Worm (Caenorhabditis elegans) whole organism, L4 larva: Measurements from ENCODE around the gene C05D9.7.
"Not testable (repeated sequence)": the region's sequence is repeated elsewhere in the genome, so short reads cannot be mapped to it uniquely, and the experiment has no call there.

Source experiments
- F26F4.8 ChIP-seq: fragments of 200-800 bp; sonication (Bioruptor generic); conservative IDR thresholded peaks from 2 replicates; pipeline ENCODE4 v1.3.6; 2022; ENCODE audit warnings: missing genetic modification characterization, missing compliant biosample characterization
- F44E2.7 ChIP-seq: fragments of 200-800 bp; sonication (Bioruptor generic); IDR thresholded peaks from 2 replicates; pipeline ENCODE4 v2.1.2; 2022; ENCODE audit warnings: missing genetic modification characterization, missing compliant biosample characterization
- F49E8.2 ChIP-seq: sonication (generic microtip); optimal IDR thresholded peaks from 2 replicates; lab custom pipeline; 2016; ENCODE audit warnings: missing compliant biosample characterization, mild to moderate bottlenecking, missing genetic modification characterization, borderline replicate concordance
- R02D3.7 ChIP-seq: fragments of 150-350 bp; sonication (generic microtip); optimal IDR thresholded peaks from 3 replicates; lab custom pipeline; 2014; ENCODE audit warnings: missing biosample characterization, missing genetic modification characterization
- T26A8.4 ChIP-seq: fragments of 200-800 bp; sonication (Bioruptor generic); IDR thresholded peaks from 2 replicates; pipeline ENCODE4 v1.3.6; 2022; ENCODE audit warnings: missing genetic modification characterization, missing compliant biosample characterization
- Y75B8A.6 ChIP-seq: fragments of 200-800 bp; sonication (Bioruptor generic); IDR thresholded peaks from 2 replicates; pipeline ENCODE4 v1.3.6; 2022; ENCODE audit warnings: missing genetic modification reagents, missing genetic modification characterization, missing compliant biosample characterization
- aha-1 ChIP-seq: fragments of 150-350 bp; peaks from one replicate; lab custom pipeline; 2014; ENCODE audit warnings: missing biosample characterization, missing genetic modification characterization
- aly-2 ChIP-seq: sonication (generic microtip); optimal IDR thresholded peaks from 2 replicates; lab custom pipeline; 2018; ENCODE audit warnings: missing biosample characterization, missing genetic modification characterization
- ceh-28 ChIP-seq: fragments of 150-350 bp; optimal IDR thresholded peaks from 2 replicates; lab custom pipeline; 2014; ENCODE audit warnings: missing biosample characterization, missing genetic modification reagents, missing genetic modification characterization
- ceh-32 ChIP-seq: sonication (generic microtip); optimal IDR thresholded peaks from 2 replicates; lab custom pipeline; 2016; ENCODE audit warnings: mild to moderate bottlenecking, missing genetic modification characterization, missing compliant biosample characterization; ENCODE audit not compliant: poor library complexity
- ceh-44 ChIP-seq: fragments of 200-800 bp; sonication (Bioruptor generic); IDR thresholded peaks from 2 replicates; pipeline ENCODE4 v1.3.6; 2022; ENCODE audit warnings: missing genetic modification reagents, missing genetic modification characterization, missing compliant biosample characterization
- cey-2 ChIP-seq: sonication (generic microtip); optimal IDR thresholded peaks from 3 replicates; lab custom pipeline; 2017; ENCODE audit warnings: missing genetic modification characterization, mild to moderate bottlenecking, missing compliant biosample characterization, antibody characterized with exemption, borderline replicate concordance; ENCODE audit not compliant: insufficient read depth
- ctbp-1 ChIP-seq: fragments of 200-800 bp; sonication (Bioruptor generic); IDR thresholded peaks from 2 replicates; pipeline ENCODE4 v1.3.6; 2022; ENCODE audit warnings: missing genetic modification reagents, missing genetic modification characterization, missing compliant biosample characterization
- daf-16 ChIP-seq, 3 experiments: sonication (generic microtip); optimal IDR thresholded peaks; 2 replicates each; lab custom pipeline; 2016 to 2017; ENCODE audit warnings: missing genetic modification characterization in 3 of 3, missing genetic modification reagents in 3 of 3, mild to moderate bottlenecking in 2 of 3, missing compliant biosample characterization in 2 of 3, missing biosample characterization in 1 of 3, moderate library complexity in 1 of 3
- dmd-6 ChIP-seq: fragments of 200-800 bp; sonication (Bioruptor generic); IDR thresholded peaks from 2 replicates; pipeline ENCODE4 v1.3.6; 2022; ENCODE audit warnings: missing genetic modification reagents, missing genetic modification characterization, missing compliant biosample characterization
- dmd-8 ChIP-seq: fragments of 200-800 bp; sonication (Bioruptor generic); IDR thresholded peaks from 2 replicates; pipeline ENCODE4 v1.3.6; 2022; ENCODE audit warnings: missing genetic modification characterization, missing compliant biosample characterization
- dmd-9 ChIP-seq: fragments of 200-800 bp; sonication (Bioruptor generic); IDR thresholded peaks from 2 replicates; pipeline ENCODE4 v1.3.6; 2022; ENCODE audit warnings: missing genetic modification reagents, missing genetic modification characterization, missing compliant biosample characterization
- dve-1 ChIP-seq: sonication (generic microtip); optimal IDR thresholded peaks from 2 replicates; lab custom pipeline; 2017; ENCODE audit warnings: antibody characterized with exemption, mild to moderate bottlenecking, missing genetic modification characterization, missing compliant biosample characterization; ENCODE audit not compliant: insufficient read depth
- egl-43 ChIP-seq: fragments of 200-800 bp; sonication (Bioruptor generic); IDR thresholded peaks from 2 replicates; pipeline ENCODE4 v1.3.6; 2022; ENCODE audit warnings: missing genetic modification reagents, missing genetic modification characterization, missing compliant biosample characterization
- hlh-11 ChIP-seq: fragments of 200-800 bp; sonication (Bioruptor generic); optimal IDR thresholded peaks from 2 replicates; lab custom pipeline; 2018; ENCODE audit warnings: mild to moderate bottlenecking, missing genetic modification characterization, missing compliant biosample characterization
- lim-7 ChIP-seq: fragments of 200-800 bp; sonication (Bioruptor generic); IDR thresholded peaks from 2 replicates; pipeline ENCODE4 v1.3.6; 2022; ENCODE audit warnings: missing genetic modification characterization, missing compliant biosample characterization
- lin-1 ChIP-seq: fragments of 200-800 bp; sonication (Bioruptor generic); IDR thresholded peaks from 2 replicates; pipeline ENCODE4 v1.3.6; 2022; ENCODE audit warnings: missing genetic modification reagents, missing genetic modification characterization, missing compliant biosample characterization
- lin-38 ChIP-seq: fragments of 200-800 bp; sonication (Bioruptor generic); IDR thresholded peaks from 2 replicates; pipeline ENCODE4 v1.3.6; 2022; ENCODE audit warnings: missing genetic modification reagents, missing genetic modification characterization, missing compliant biosample characterization
- lsy-2 ChIP-seq, 2 experiments: fragments of 150-350 bp in 1 of 2; sonication (generic microtip) in 1 of 2; optimal IDR thresholded peaks; 2 replicates each; lab custom pipeline; 2014 to 2017; ENCODE audit warnings: missing biosample characterization in 2 of 2, missing genetic modification characterization in 2 of 2
- mdt-29 ChIP-seq: fragments of 200-800 bp; sonication (Bioruptor generic); IDR thresholded peaks from 2 replicates; pipeline ENCODE4 v1.3.6; 2022; ENCODE audit warnings: missing genetic modification reagents, missing genetic modification characterization, missing compliant biosample characterization
- mep-1 ChIP-seq: fragments of 150-350 bp; sonication (generic microtip); optimal IDR thresholded peaks from 3 replicates; lab custom pipeline; 2014; ENCODE audit warnings: missing biosample characterization, missing genetic modification characterization
- mes-2 ChIP-seq: sonication (generic microtip); optimal IDR thresholded peaks from 2 replicates; lab custom pipeline; 2016; ENCODE audit warnings: missing genotype, mild to moderate bottlenecking, missing genetic modification characterization, missing compliant biosample characterization; ENCODE audit not compliant: poor library complexity, severe bottlenecking
- mxl-3 ChIP-seq: fragments of 200-800 bp; sonication (Bioruptor generic); optimal IDR thresholded peaks from 2 replicates; lab custom pipeline; 2018; ENCODE audit warnings: mild to moderate bottlenecking, missing genetic modification characterization, missing compliant biosample characterization
- nhr-42 ChIP-seq: fragments of 200-800 bp; sonication (Bioruptor generic); IDR thresholded peaks from 2 replicates; pipeline ENCODE4 v1.3.6; 2022; ENCODE audit warnings: missing genetic modification characterization, missing compliant biosample characterization
- nhr-48 ChIP-seq: sonication (generic microtip); optimal IDR thresholded peaks from 2 replicates; lab custom pipeline; 2016; ENCODE audit warnings: mild to moderate bottlenecking, missing genetic modification characterization, missing compliant biosample characterization
- pha-4 ChIP-seq, 2 experiments: fragments of 150-350 bp in 1 of 2; fragments of 200-800 bp in 1 of 2; sonication (Bioruptor generic) in 1 of 2; IDR thresholded peaks in 1 of 2; optimal IDR thresholded peaks in 1 of 2; 2 replicates each; pipeline versions ENCODE4 v1.3.6 to Lab custom; 2014 to 2022; ENCODE audit warnings: missing genetic modification characterization in 2 of 2, missing genetic modification reagents in 2 of 2, missing biosample characterization in 1 of 2, missing compliant biosample characterization in 1 of 2
- php-3 ChIP-seq: fragments of 200-800 bp; sonication (Bioruptor generic); IDR thresholded peaks from 2 replicates; pipeline ENCODE4 v1.3.6; 2022; ENCODE audit warnings: missing genetic modification reagents, missing genetic modification characterization, missing compliant biosample characterization
- set-16 ChIP-seq: fragments of 200-800 bp; sonication (Bioruptor generic); IDR thresholded peaks from 2 replicates; pipeline ENCODE4 v1.3.6; 2022; ENCODE audit warnings: missing genetic modification reagents, missing genetic modification characterization, missing compliant biosample characterization
- unc-62 ChIP-seq, 3 experiments: fragments of 150-350 bp in 1 of 3; sonication (generic microtip); optimal IDR thresholded peaks in 2 of 3; peaks in 1 of 3; 1 replicate in 1 of 3; 2 replicates in 2 of 3; lab custom pipeline; 2014 to 2017; ENCODE audit warnings: missing biosample characterization in 3 of 3, missing genetic modification characterization in 3 of 3, missing genetic modification reagents in 3 of 3, missing genotype in 1 of 3
- vab-7 ChIP-seq: fragments of 200-800 bp; sonication (Bioruptor generic); IDR thresholded peaks from 2 replicates; pipeline ENCODE4 v1.3.6; 2022; ENCODE audit warnings: missing genetic modification reagents, missing genetic modification characterization, missing compliant biosample characterization
- zfp-2 ChIP-seq: sonication (generic microtip); optimal IDR thresholded peaks from 2 replicates; lab custom pipeline; 2016; ENCODE audit warnings: mild to moderate bottlenecking, missing genetic modification characterization, missing compliant biosample characterization
- zfp-3 ChIP-seq: fragments of 200-800 bp; sonication (Bioruptor generic); conservative IDR thresholded peaks from 2 replicates; pipeline ENCODE4 v1.3.6; 2022; ENCODE audit warnings: missing genetic modification reagents, missing genetic modification characterization, missing compliant biosample characterization
- ztf-11 ChIP-seq: fragments of 150-350 bp; optimal IDR thresholded peaks from 2 replicates; lab custom pipeline; 2014; ENCODE audit warnings: missing biosample characterization, missing genetic modification characterization

The C05D9.7 gene

ce11 chrX:1086406-1086897, 32.8 kb downstream of the C05D9.7 start:
- TF ChIP-seq unc-62 (GFP tag; optimal IDR thresholded peaks at IDR 0.05 in 1 of 2; lab: Kevin White, UChicago) (peak in 1 of 2 experiments; percentile 10), unc-62 (tag; optimal IDR thresholded peaks at IDR 0.05; lab: Kevin White, UChicago) (no peak), R02D3.7 (tag; lab: Kevin White, UChicago) (no peak), lsy-2 (tag; optimal IDR thresholded peaks at IDR 0.05; lab: Kevin White, UChicago) (peak in 1 of 2 experiments; percentile 21), mep-1 (peak; percentile 13)

- TF ChIP-seq aha-1 (tag; lab: Kevin White, UChicago) (peak; percentile 6), ztf-11 (tag; lab: Kevin White, UChicago) (no peak), unc-62 (GFP tag; optimal IDR thresholded peaks at IDR 0.05 in 1 of 2; lab: Kevin White, UChicago) (peak in 1 of 2 experiments; percentile 96), unc-62 (tag; optimal IDR thresholded peaks at IDR 0.05; lab: Kevin White, UChicago) (no peak)
These were observed 34.2 kb downstream of the C05D9.7 start for ce11 chrX:1085000-1085399.

- TF ChIP-seq mes-2 (peak; percentile 8), daf-16 (GFP tag; optimal IDR thresholded peaks at IDR 0.05; lab: Kevin White, UChicago) (peak in 1 of 2 experiments; percentile 23), daf-16 (tag; optimal IDR thresholded peaks at IDR 0.05; lab: Kevin White, UChicago) (no peak), vab-7 (GFP tag; lab: Robert Waterston, UW) (no peak), hlh-11 (peak; percentile 24), mxl-3 (peak; percentile 19), F44E2.7 (GFP tag; lab: Robert Waterston, UW) (0 out of 2 replicates have a peak, but pooled peaks have one; percentile 34), nhr-48 (tag; lab: Kevin White, UChicago) (no peak), ceh-44 (no peak), nhr-42 (GFP tag; lab: Robert Waterston, UW) (no peak), pha-4 (GFP tag; IDR thresholded peaks at IDR 0.05; lab: Robert Waterston, UW) (no peak), pha-4 (tag; optimal IDR thresholded peaks at IDR 0.05; lab: Kevin White, UChicago) (no peak), zfp-2 (no peak), set-16 (peak; percentile 22; the same call in 1 of the 2 replicates)
These were observed 37.3 kb downstream of the C05D9.7 start for ce11 chrX:1081927-1082326.

- TF ChIP-seq Y75B8A.6 (GFP tag; lab: Robert Waterston, UW): no peak
- TF ChIP-seq cey-2 (tag; lab: Kevin White, UChicago): no peak
- no peak for TF ChIP-seq mdt-29 (GFP tag; lab: Robert Waterston, UW)
- no peak for TF ChIP-seq F49E8.2 (tag; lab: Kevin White, UChicago)
- no peak for TF ChIP-seq php-3 (GFP tag; lab: Robert Waterston, UW)
- TF ChIP-seq aly-2: no peak
- no peak for TF ChIP-seq ceh-32 (tag; lab: Kevin White, UChicago)
These were observed 38.7 kb downstream of the C05D9.7 start, which contains the start of gene pfn-3 for ce11 chrX:1080549-1080948. TSS of gene pfn-3 (minus strand) at chrX:1080649.

- no peak for TF ChIP-seq mdt-29 (GFP tag; lab: Robert Waterston, UW)
- no peak for TF ChIP-seq dve-1
- no peak for TF ChIP-seq mep-1
- no peak for TF ChIP-seq ceh-28 (tag; lab: Kevin White, UChicago)
- TF ChIP-seq lin-1 (GFP tag; lab: Robert Waterston, UW): no peak
These were observed 47.1 kb downstream of the C05D9.7 start, which contains the start of gene lim-6 for ce11 chrX:1072152-1072551. TSS of gene lim-6 (plus strand) at chrX:1072452.

ce11 chrX:1070585-1070984, 48.6 kb downstream of the C05D9.7 start:
- peak; percentile 56; the same call in 1 of the 2 replicates for TF ChIP-seq lin-38 (GFP tag; lab: Robert Waterston, UW)
- peak; percentile 21; the same call in 1 of the 2 replicates for TF ChIP-seq dmd-6 (GFP tag; lab: Robert Waterston, UW)
- TF ChIP-seq dmd-9 (GFP tag; lab: Robert Waterston, UW): 0 out of 2 replicates have a peak, but pooled peaks have one; percentile 8
- TF ChIP-seq T26A8.4 (GFP tag; lab: Robert Waterston, UW): peak; percentile 48; the same call in 1 of the 2 replicates
- TF ChIP-seq F26F4.8: 0 out of 2 replicates have a peak, but pooled peaks have one; percentile 44
- TF ChIP-seq egl-43: peak; percentile 77
- peak; percentile 22; the same call in 1 of the 2 replicates for TF ChIP-seq pha-4 (GFP tag; IDR thresholded peaks at IDR 0.05; lab: Robert Waterston, UW)
- not testable (repeated sequence) for TF ChIP-seq pha-4 (tag; optimal IDR thresholded peaks at IDR 0.05; lab: Kevin White, UChicago)
- TF ChIP-seq ctbp-1 (GFP tag; lab: Robert Waterston, UW): 0 out of 2 replicates have a peak, but pooled peaks have one; percentile 36
- TF ChIP-seq lim-7 (GFP tag; lab: Robert Waterston, UW): peak; percentile 73; the same call in 1 of the 2 replicates
- peak; percentile 60 for TF ChIP-seq dmd-8 (GFP tag; lab: Robert Waterston, UW)
- TF ChIP-seq zfp-3 (GFP tag; lab: Robert Waterston, UW): peak; percentile 41; the same call in 1 of the 2 replicates
